Fruit fly (Drosophila melanogaster) whole organism, prepupa: ENCODE measurements around the gene Osi15.

Experiments
- CG3032 ChIP-seq: fragments of 200-800 bp; optimal IDR thresholded peaks from 2 replicates; lab custom pipeline; 2019; ENCODE audit warnings: missing biosample characterization, mild to moderate bottlenecking, missing genetic modification characterization, moderate library complexity
- esn ChIP-seq: fragments of 200-800 bp; sonication (Bioruptor generic); optimal IDR thresholded peaks from 2 replicates; lab custom pipeline; 2016; ENCODE audit warnings: missing biosample characterization, mild to moderate bottlenecking, missing genetic modification characterization, moderate library complexity
- pdm3 ChIP-seq: fragments of 200-800 bp; sonication (Bioruptor generic); optimal IDR thresholded peaks from 3 replicates; lab custom pipeline; 2016; ENCODE audit warnings: missing biosample characterization, missing genetic modification characterization

DNA sequence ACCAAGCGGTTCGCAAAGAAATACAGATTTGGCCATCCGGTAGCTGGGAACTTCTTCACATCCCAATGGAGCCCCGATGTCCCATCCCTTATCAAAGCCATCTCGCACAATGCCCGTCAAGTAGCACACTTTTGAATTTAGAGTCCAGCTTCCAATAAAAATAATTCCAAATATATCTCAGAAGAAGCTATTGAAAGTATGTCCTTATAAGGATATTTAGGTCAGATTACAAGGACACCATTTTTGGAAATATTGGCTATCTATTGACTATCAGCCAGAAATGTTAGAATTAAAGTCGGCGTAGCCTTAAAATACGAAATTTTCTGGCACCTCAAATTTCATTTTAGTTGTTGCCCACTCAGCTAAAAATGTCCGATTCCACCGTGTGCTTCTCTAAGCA is 41.1 kb downstream of the Osi15 start, which contains the start of gene CG10298:
- TF ChIP-seq CG3032 (tag; lab: Kevin White, UChicago) (no peak), esn (GFP tag; lab: Kevin White, UChicago) (no peak), pdm3 (GFP tag; lab: Kevin White, UChicago) (no peak)
